Worm (Caenorhabditis elegans) whole organism, early embryonic: Measurements from ENCODE around the gene nhr-45.

ENCODE experiments used
- B0310.2 ChIP-seq: sonication (generic microtip); optimal IDR thresholded peaks from 2 replicates; lab custom pipeline; 2016; ENCODE audit warnings: mild to moderate bottlenecking, missing genetic modification characterization, missing compliant biosample characterization
- F13C5.2 ChIP-seq: sonication (generic microtip); optimal IDR thresholded peaks from 2 replicates; lab custom pipeline; 2017; ENCODE audit warnings: mild to moderate bottlenecking, missing genetic modification characterization, inconsistent platforms, missing compliant biosample characterization
- aly-1 ChIP-seq: sonication (generic microtip); optimal IDR thresholded peaks from 2 replicates; lab custom pipeline; 2016; ENCODE audit warnings: missing genetic modification characterization, missing compliant biosample characterization
- ama-1 ChIP-seq: fragments of 150-350 bp; optimal IDR thresholded peaks from 2 replicates; lab custom pipeline; 2014
- ceh-13 ChIP-seq: fragments of 200-800 bp; sonication (Bioruptor generic); optimal IDR thresholded peaks from 2 replicates; lab custom pipeline; 2018; ENCODE audit warnings: mild to moderate bottlenecking, missing genetic modification characterization, missing compliant biosample characterization
- ceh-36 ChIP-seq: sonication (generic microtip); optimal IDR thresholded peaks from 2 replicates; lab custom pipeline; 2016; ENCODE audit warnings: missing genetic modification characterization, inconsistent platforms, missing compliant biosample characterization
- ets-7 ChIP-seq: sonication (generic microtip); optimal IDR thresholded peaks from 2 replicates; lab custom pipeline; 2016; ENCODE audit warnings: missing genotype, missing genetic modification characterization, missing compliant biosample characterization
- flt-1 ChIP-seq: fragments of 200-800 bp; sonication (Bioruptor generic); IDR thresholded peaks from 2 replicates; pipeline ENCODE4 v1.3.6; 2022; ENCODE audit warnings: missing genetic modification characterization, missing compliant biosample characterization
- hmbx-1 ChIP-seq: sonication (generic microtip); optimal IDR thresholded peaks from 2 replicates; lab custom pipeline; 2016; ENCODE audit warnings: mild to moderate bottlenecking, missing genetic modification characterization, missing compliant biosample characterization
- hmg-4 ChIP-seq: fragments of 200-800 bp; sonication (Bioruptor generic); optimal IDR thresholded peaks from 2 replicates; lab custom pipeline; 2018; ENCODE audit warnings: mild to moderate bottlenecking, missing genetic modification characterization, missing compliant biosample characterization
- hnd-1 ChIP-seq: sonication (generic microtip); optimal IDR thresholded peaks from 2 replicates; lab custom pipeline; 2016; ENCODE audit warnings: missing genetic modification characterization, missing compliant biosample characterization
- pes-1 ChIP-seq: fragments of 200-800 bp; sonication (Bioruptor generic); IDR thresholded peaks from 2 replicates; pipeline ENCODE4 v1.3.6; 2022; ENCODE audit warnings: missing genetic modification reagents, missing genetic modification characterization, missing compliant biosample characterization
- scrt-1 ChIP-seq: fragments of 200-800 bp; sonication (Bioruptor generic); IDR thresholded peaks from 2 replicates; pipeline ENCODE4 v1.3.6; 2022; ENCODE audit warnings: missing genetic modification characterization, missing compliant biosample characterization
- sea-1 ChIP-seq: fragments of 200-800 bp; sonication (Bioruptor generic); conservative IDR thresholded peaks from 2 replicates; pipeline ENCODE4 v1.3.6; 2022; ENCODE audit warnings: missing genetic modification characterization, missing compliant biosample characterization
- tbx-11 ChIP-seq: fragments of 200-800 bp; sonication (Bioruptor generic); IDR thresholded peaks from 2 replicates; pipeline ENCODE4 v1.3.6; 2022; ENCODE audit warnings: missing genetic modification characterization, missing compliant biosample characterization
- tbx-37 ChIP-seq: fragments of 200-800 bp; sonication (Bioruptor generic); conservative IDR thresholded peaks from 2 replicates; pipeline ENCODE4 v1.3.6; 2022; ENCODE audit warnings: missing genetic modification reagents, missing genetic modification characterization, missing compliant biosample characterization
- tra-4 ChIP-seq: sonication (generic microtip); optimal IDR thresholded peaks from 2 replicates; lab custom pipeline; 2017; ENCODE audit warnings: missing genetic modification characterization, missing compliant biosample characterization

Gene nhr-45

ce11 chrX:4658303-4658702 is 1.8 kb downstream of the nhr-45 start:
- no peak for TF ChIP-seq ama-1
- no peak for TF ChIP-seq hnd-1 (tag; lab: Kevin White, UChicago)
- TF ChIP-seq flt-1 (GFP tag; lab: Robert Waterston, UW) = no peak
- TF ChIP-seq hmbx-1 (tag; lab: Kevin White, UChicago) = no peak
- TF ChIP-seq scrt-1 (GFP tag; lab: Robert Waterston, UW) = no peak
- TF ChIP-seq B0310.2 (tag; lab: Kevin White, UChicago) = no peak
- no peak for TF ChIP-seq hmg-4 (GFP tag; lab: Kevin White, UChicago)
- no peak for TF ChIP-seq ceh-36 (tag; lab: Kevin White, UChicago)
- TF ChIP-seq tbx-37 = no peak
- no peak for TF ChIP-seq aly-1 (tag; lab: Kevin White, UChicago)
- TF ChIP-seq sea-1 = no peak
- TF ChIP-seq F13C5.2 = no peak
- TF ChIP-seq tbx-11 (GFP tag; lab: Robert Waterston, UW) = no peak
- TF ChIP-seq pes-1 (GFP tag; lab: Robert Waterston, UW) = no peak
- no peak for TF ChIP-seq tra-4 (tag; lab: Kevin White, UChicago)
- TF ChIP-seq ets-7 (tag; lab: Kevin White, UChicago) = no peak
- no peak for TF ChIP-seq ceh-13 (GFP tag; lab: Kevin White, UChicago)

- TF ChIP-seq tra-4 (tag; lab: Kevin White, UChicago) (no peak), tbx-11 (GFP tag; lab: Robert Waterston, UW) (no peak), tbx-37 (no peak), hnd-1 (tag; lab: Kevin White, UChicago) (no peak), pes-1 (GFP tag; lab: Robert Waterston, UW) (no peak), scrt-1 (GFP tag; lab: Robert Waterston, UW) (no peak), ceh-36 (tag; lab: Kevin White, UChicago) (no peak), ceh-13 (GFP tag; lab: Kevin White, UChicago) (no peak), sea-1 (no peak), F13C5.2 (no peak), hmg-4 (GFP tag; lab: Kevin White, UChicago) (no peak), flt-1 (GFP tag; lab: Robert Waterston, UW) (no peak), aly-1 (tag; lab: Kevin White, UChicago) (no peak), B0310.2 (tag; lab: Kevin White, UChicago) (no peak), ama-1 (no peak), hmbx-1 (tag; lab: Kevin White, UChicago) (no peak), ets-7 (tag; lab: Kevin White, UChicago) (no peak)
These were observed 2.5 kb downstream of the nhr-45 start for ce11 chrX:4657577-4657976.

- TF ChIP-seq tbx-37 (no peak), F13C5.2 (no peak), ama-1 (no peak), hmbx-1 (tag; lab: Kevin White, UChicago) (no peak), B0310.2 (tag; lab: Kevin White, UChicago) (no peak), tra-4 (tag; lab: Kevin White, UChicago) (no peak), aly-1 (tag; lab: Kevin White, UChicago) (no peak), hnd-1 (tag; lab: Kevin White, UChicago) (no peak), ceh-36 (tag; lab: Kevin White, UChicago) (no peak), scrt-1 (GFP tag; lab: Robert Waterston, UW) (no peak), tbx-11 (GFP tag; lab: Robert Waterston, UW) (no peak), flt-1 (GFP tag; lab: Robert Waterston, UW) (no peak), ets-7 (tag; lab: Kevin White, UChicago) (no peak), sea-1 (no peak), pes-1 (GFP tag; lab: Robert Waterston, UW) (no peak)
These were observed 6.1 kb downstream of the nhr-45 start, which contains the start of gene ceh-1 for ce11 chrX:4654057-4654456. TSS of gene ceh-1 (minus strand) at chrX:4654157.

ce11 chrX:4652950-4653349 is 7.2 kb downstream of the nhr-45 start:
- TF ChIP-seq aly-1 (tag; lab: Kevin White, UChicago) = no peak
- TF ChIP-seq tra-4 (tag; lab: Kevin White, UChicago) = no peak

ce11 chrX:4651428-4651827 is 8.7 kb downstream of the nhr-45 start:
- TF ChIP-seq hmg-4 (GFP tag; lab: Kevin White, UChicago) (no peak), sea-1 (no peak), scrt-1 (GFP tag; lab: Robert Waterston, UW) (no peak), ceh-13 (GFP tag; lab: Kevin White, UChicago) (no peak), tra-4 (tag; lab: Kevin White, UChicago) (no peak), tbx-11 (GFP tag; lab: Robert Waterston, UW) (no peak), flt-1 (GFP tag; lab: Robert Waterston, UW) (no peak), F13C5.2 (no peak)

- no peak for TF ChIP-seq hmg-4 (GFP tag; lab: Kevin White, UChicago)
- TF ChIP-seq pes-1 (GFP tag; lab: Robert Waterston, UW) = no peak
- no peak for TF ChIP-seq sea-1
- no peak for TF ChIP-seq ama-1
- TF ChIP-seq F13C5.2 = no peak
- no peak for TF ChIP-seq ceh-13 (GFP tag; lab: Kevin White, UChicago)
- no peak for TF ChIP-seq scrt-1 (GFP tag; lab: Robert Waterston, UW)
- TF ChIP-seq hnd-1 (tag; lab: Kevin White, UChicago) = no peak
These were observed 11.0 kb downstream of the nhr-45 start, which contains the start of gene ent-5 for ce11 chrX:4649097-4649496. TSS of gene ent-5 (minus strand) at chrX:4649197.

- TF ChIP-seq tbx-11 (GFP tag; lab: Robert Waterston, UW) = no peak
- TF ChIP-seq hmbx-1 (tag; lab: Kevin White, UChicago) = no peak
- no peak for TF ChIP-seq ceh-13 (GFP tag; lab: Kevin White, UChicago)
- no peak for TF ChIP-seq pes-1 (GFP tag; lab: Robert Waterston, UW)
- TF ChIP-seq aly-1 (tag; lab: Kevin White, UChicago) = no peak
- no peak for TF ChIP-seq ama-1
- no peak for TF ChIP-seq sea-1
- TF ChIP-seq hnd-1 (tag; lab: Kevin White, UChicago) = no peak
- no peak for TF ChIP-seq scrt-1 (GFP tag; lab: Robert Waterston, UW)
- TF ChIP-seq tbx-37 = no peak
- TF ChIP-seq ceh-36 (tag; lab: Kevin White, UChicago) = no peak
- TF ChIP-seq flt-1 (GFP tag; lab: Robert Waterston, UW) = no peak
- TF ChIP-seq B0310.2 (tag; lab: Kevin White, UChicago) = no peak
- no peak for TF ChIP-seq tra-4 (tag; lab: Kevin White, UChicago)
- no peak for TF ChIP-seq ets-7 (tag; lab: Kevin White, UChicago)
- TF ChIP-seq F13C5.2 = no peak
- no peak for TF ChIP-seq hmg-4 (GFP tag; lab: Kevin White, UChicago)
These were observed 13.0 kb downstream of the nhr-45 start, which contains the start of gene C46C11.4 for ce11 chrX:4647104-4647503. TSS of gene C46C11.4 (minus strand) at chrX:4647204.
